Worm (Caenorhabditis elegans) whole organism, early embryonic: ENCODE measurements around the gene nrde-4.

Experiments used
- B0310.2 ChIP-seq: sonication (generic microtip); optimal IDR thresholded peaks from 2 replicates; lab custom pipeline; 2016; ENCODE audit warnings: mild to moderate bottlenecking, missing genetic modification characterization, missing compliant biosample characterization
- F13C5.2 ChIP-seq: sonication (generic microtip); optimal IDR thresholded peaks from 2 replicates; lab custom pipeline; 2017; ENCODE audit warnings: mild to moderate bottlenecking, missing genetic modification characterization, inconsistent platforms, missing compliant biosample characterization
- aly-1 ChIP-seq: sonication (generic microtip); optimal IDR thresholded peaks from 2 replicates; lab custom pipeline; 2016; ENCODE audit warnings: missing genetic modification characterization, missing compliant biosample characterization
- ama-1 ChIP-seq: fragments of 150-350 bp; optimal IDR thresholded peaks from 2 replicates; lab custom pipeline; 2014
- ceh-13 ChIP-seq: fragments of 200-800 bp; sonication (Bioruptor generic); optimal IDR thresholded peaks from 2 replicates; lab custom pipeline; 2018; ENCODE audit warnings: mild to moderate bottlenecking, missing genetic modification characterization, missing compliant biosample characterization
- ceh-36 ChIP-seq: sonication (generic microtip); optimal IDR thresholded peaks from 2 replicates; lab custom pipeline; 2016; ENCODE audit warnings: missing genetic modification characterization, inconsistent platforms, missing compliant biosample characterization
- ets-7 ChIP-seq: sonication (generic microtip); optimal IDR thresholded peaks from 2 replicates; lab custom pipeline; 2016; ENCODE audit warnings: missing genotype, missing genetic modification characterization, missing compliant biosample characterization
- flt-1 ChIP-seq: fragments of 200-800 bp; sonication (Bioruptor generic); IDR thresholded peaks from 2 replicates; pipeline ENCODE4 v1.3.6; 2022; ENCODE audit warnings: missing genetic modification characterization, missing compliant biosample characterization
- hmbx-1 ChIP-seq: sonication (generic microtip); optimal IDR thresholded peaks from 2 replicates; lab custom pipeline; 2016; ENCODE audit warnings: mild to moderate bottlenecking, missing genetic modification characterization, missing compliant biosample characterization
- hmg-4 ChIP-seq: fragments of 200-800 bp; sonication (Bioruptor generic); optimal IDR thresholded peaks from 2 replicates; lab custom pipeline; 2018; ENCODE audit warnings: mild to moderate bottlenecking, missing genetic modification characterization, missing compliant biosample characterization
- hnd-1 ChIP-seq: sonication (generic microtip); optimal IDR thresholded peaks from 2 replicates; lab custom pipeline; 2016; ENCODE audit warnings: missing genetic modification characterization, missing compliant biosample characterization
- pes-1 ChIP-seq: fragments of 200-800 bp; sonication (Bioruptor generic); IDR thresholded peaks from 2 replicates; pipeline ENCODE4 v1.3.6; 2022; ENCODE audit warnings: missing genetic modification reagents, missing genetic modification characterization, missing compliant biosample characterization
- scrt-1 ChIP-seq: fragments of 200-800 bp; sonication (Bioruptor generic); IDR thresholded peaks from 2 replicates; pipeline ENCODE4 v1.3.6; 2022; ENCODE audit warnings: missing genetic modification characterization, missing compliant biosample characterization
- sea-1 ChIP-seq: fragments of 200-800 bp; sonication (Bioruptor generic); conservative IDR thresholded peaks from 2 replicates; pipeline ENCODE4 v1.3.6; 2022; ENCODE audit warnings: missing genetic modification characterization, missing compliant biosample characterization
- tbx-11 ChIP-seq: fragments of 200-800 bp; sonication (Bioruptor generic); IDR thresholded peaks from 2 replicates; pipeline ENCODE4 v1.3.6; 2022; ENCODE audit warnings: missing genetic modification characterization, missing compliant biosample characterization
- tbx-37 ChIP-seq: fragments of 200-800 bp; sonication (Bioruptor generic); conservative IDR thresholded peaks from 2 replicates; pipeline ENCODE4 v1.3.6; 2022; ENCODE audit warnings: missing genetic modification reagents, missing genetic modification characterization, missing compliant biosample characterization
- tra-4 ChIP-seq: sonication (generic microtip); optimal IDR thresholded peaks from 2 replicates; lab custom pipeline; 2017; ENCODE audit warnings: missing genetic modification characterization, missing compliant biosample characterization

The nrde-4 gene

DNA sequence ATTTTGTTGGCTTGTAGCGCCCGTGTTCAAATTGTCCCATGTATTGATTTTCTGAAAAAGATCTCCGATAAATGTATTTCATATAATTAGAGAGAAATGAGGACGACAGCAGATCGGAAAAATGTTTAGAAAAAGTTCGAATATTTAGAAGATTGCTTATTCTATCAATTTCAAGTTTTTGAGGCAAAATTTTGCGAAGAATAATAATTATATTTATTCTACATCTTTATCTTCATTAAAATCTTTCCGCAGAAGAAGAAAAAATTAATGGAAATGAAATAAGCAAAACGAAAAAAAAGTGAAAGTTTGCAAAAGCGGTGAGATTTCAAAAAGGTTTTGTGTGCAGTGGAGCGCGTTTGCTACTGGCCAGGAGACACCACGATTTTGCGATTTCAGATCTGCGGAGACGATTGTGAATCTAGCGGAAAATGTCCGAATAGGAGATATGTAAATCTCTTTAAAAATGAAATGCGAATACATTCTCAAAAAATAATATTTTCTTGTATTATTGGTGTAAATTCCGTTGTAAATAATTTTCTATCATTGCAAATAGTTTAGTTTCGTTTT is at the start of gene nrde-4:
Gene nrde-4, minus strand, starts transcription at position 51 of the 567 bp plus-strand sequence.
- TF ChIP-seq ceh-13 (GFP tag; lab: Kevin White, UChicago) (no peak), F13C5.2 (tag; lab: Kevin White, UChicago) (peak; percentile 16), pes-1 (peak; percentile 49; the same call in 1 of the 2 replicates)

DNA sequence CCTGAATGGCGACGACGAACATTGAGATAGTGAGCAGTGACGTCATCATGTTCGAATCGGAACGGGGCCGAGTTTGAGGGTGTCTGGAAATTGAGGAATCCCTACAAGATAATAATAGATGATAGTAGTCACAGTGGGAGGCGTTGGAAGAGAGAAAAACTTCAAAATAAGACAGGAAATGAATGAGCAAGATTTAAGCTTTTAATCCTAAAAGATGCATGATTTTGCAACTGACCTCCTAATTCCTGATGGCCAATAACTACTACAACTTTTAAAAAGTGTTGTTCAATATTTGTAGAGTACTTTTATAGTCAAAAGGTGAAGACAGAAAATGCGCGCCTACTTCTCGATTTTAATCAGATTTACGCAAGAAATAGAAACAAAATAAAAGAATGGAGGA is 44.3 kb upstream of the nrde-4 start, which contains the start of gene flp-13:
Gene flp-13, minus strand, starts transcription at position 101 of the 400 bp plus-strand sequence.
- TF ChIP-seq scrt-1 (GFP tag; lab: Robert Waterston, UW) (no peak), aly-1 (tag; lab: Kevin White, UChicago) (no peak), hnd-1 (no peak), ama-1 (lab: Kevin White, UChicago) (no peak), tbx-37 (GFP tag; lab: Robert Waterston, UW) (no peak), hmbx-1 (tag; lab: Kevin White, UChicago) (no peak), B0310.2 (tag; lab: Kevin White, UChicago) (no peak), pes-1 (no peak), ceh-13 (GFP tag; lab: Kevin White, UChicago) (no peak), F13C5.2 (tag; lab: Kevin White, UChicago) (no peak), ceh-36 (tag; lab: Kevin White, UChicago) (no peak), tbx-11 (no peak), ets-7 (no peak), sea-1 (GFP tag; lab: Robert Waterston, UW) (no peak), tra-4 (tag; lab: Kevin White, UChicago) (no peak), flt-1 (GFP tag; lab: Robert Waterston, UW) (no peak), hmg-4 (GFP tag; lab: Kevin White, UChicago) (no peak)

DNA sequence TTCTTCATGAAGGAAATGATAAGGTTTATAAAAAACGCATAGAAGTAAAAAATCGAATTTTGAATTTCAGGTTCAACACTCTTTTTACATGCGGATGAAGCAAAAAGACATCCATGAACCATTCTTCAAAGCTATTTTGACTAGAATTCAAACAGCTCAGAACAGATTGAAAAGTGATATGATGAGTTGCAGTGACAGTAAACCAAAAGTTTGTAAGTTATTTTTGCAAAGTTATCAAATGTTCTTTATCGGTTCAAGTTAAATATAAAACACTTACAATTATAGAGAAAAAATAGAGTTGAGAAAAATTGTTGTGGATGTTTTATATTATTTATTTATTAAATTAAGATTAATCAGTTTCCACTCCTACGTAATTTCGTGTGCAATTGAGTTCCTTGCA is 38.4 kb upstream of the nrde-4 start:
- TF ChIP-seq sea-1 (GFP tag; lab: Robert Waterston, UW) (no peak), ceh-13 (GFP tag; lab: Kevin White, UChicago) (no peak), ets-7 (no peak), flt-1 (GFP tag; lab: Robert Waterston, UW) (no peak), tbx-37 (GFP tag; lab: Robert Waterston, UW) (no peak), hnd-1 (no peak), ceh-36 (tag; lab: Kevin White, UChicago) (no peak), tra-4 (tag; lab: Kevin White, UChicago) (no peak)

DNA sequence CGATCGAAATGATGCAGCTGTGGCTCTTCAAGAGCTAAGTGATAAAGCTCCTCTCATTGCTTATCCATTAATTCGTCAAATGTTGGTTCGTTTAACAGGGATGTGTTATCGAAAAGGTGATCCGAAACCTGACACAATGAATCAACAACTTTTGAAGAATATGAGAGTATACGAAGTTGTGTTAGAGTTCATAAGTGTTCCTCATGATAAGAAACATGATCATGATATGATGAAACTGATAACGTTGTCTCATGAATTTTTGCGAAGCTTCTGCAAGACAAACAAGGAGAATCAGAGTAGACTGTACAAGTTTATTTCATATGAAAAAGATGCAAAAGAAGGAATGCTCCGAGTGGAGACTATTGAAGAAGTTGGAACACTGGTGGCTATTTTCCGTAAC is 35.3 kb upstream of the nrde-4 start:
- TF ChIP-seq F13C5.2 (tag; lab: Kevin White, UChicago) = no peak
- no peak for TF ChIP-seq tbx-37 (GFP tag; lab: Robert Waterston, UW)
- no peak for TF ChIP-seq ama-1 (lab: Kevin White, UChicago)

DNA sequence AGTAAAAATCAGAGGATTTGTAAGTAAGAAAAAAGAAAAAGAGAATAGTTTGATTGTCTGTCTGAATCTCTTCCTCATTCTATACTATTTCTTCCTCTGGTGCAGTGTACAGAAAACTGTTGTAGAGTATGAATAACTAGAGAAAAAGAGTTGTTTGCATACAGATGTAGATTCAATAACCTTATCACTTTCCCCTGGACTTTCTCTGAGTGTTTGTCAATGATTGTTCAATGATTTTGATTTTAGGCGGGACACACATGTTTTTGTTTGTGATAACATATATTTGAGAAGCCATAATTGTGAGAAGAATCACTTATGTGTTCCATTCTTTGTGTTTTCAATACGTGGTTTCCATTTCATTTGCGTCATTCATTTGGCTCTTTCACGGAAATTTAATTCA is 25.1 kb upstream of the nrde-4 start:
- TF ChIP-seq hmg-4 (GFP tag; lab: Kevin White, UChicago) = no peak
- no peak for TF ChIP-seq aly-1 (tag; lab: Kevin White, UChicago)
- no peak for TF ChIP-seq sea-1 (GFP tag; lab: Robert Waterston, UW)
- no peak for TF ChIP-seq pes-1
- TF ChIP-seq ceh-13 (GFP tag; lab: Kevin White, UChicago) = no peak
- TF ChIP-seq hnd-1 = no peak
- TF ChIP-seq F13C5.2 (tag; lab: Kevin White, UChicago) = no peak
- TF ChIP-seq ama-1 (lab: Kevin White, UChicago) = no peak
- no peak for TF ChIP-seq tbx-37 (GFP tag; lab: Robert Waterston, UW)
- TF ChIP-seq B0310.2 (tag; lab: Kevin White, UChicago) = no peak
- TF ChIP-seq scrt-1 (GFP tag; lab: Robert Waterston, UW) = no peak
- no peak for TF ChIP-seq tbx-11
- no peak for TF ChIP-seq flt-1 (GFP tag; lab: Robert Waterston, UW)
- TF ChIP-seq ceh-36 (tag; lab: Kevin White, UChicago) = no peak
- no peak for TF ChIP-seq ets-7
- no peak for TF ChIP-seq tra-4 (tag; lab: Kevin White, UChicago)
- no peak for TF ChIP-seq hmbx-1 (tag; lab: Kevin White, UChicago)

DNA sequence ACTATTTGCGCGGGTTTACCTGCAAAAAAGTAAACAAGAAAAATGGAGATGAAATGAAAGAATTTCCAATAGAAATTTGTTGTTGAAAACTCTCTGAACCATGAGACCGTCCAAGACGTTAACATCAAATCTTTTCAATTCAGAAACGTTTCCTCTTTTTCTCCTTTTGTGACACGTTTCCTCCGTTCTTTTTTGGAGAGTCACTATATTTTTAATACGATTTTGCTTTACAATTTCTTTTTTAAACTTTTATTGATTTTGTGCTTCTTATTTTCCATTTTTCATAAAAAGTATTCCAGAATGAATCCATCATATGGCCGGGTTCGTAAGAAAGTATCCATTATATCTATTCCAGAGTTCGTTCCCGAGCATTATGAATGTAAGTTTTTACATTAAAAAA is 20.8 kb upstream of the nrde-4 start, which contains the start of gene itr-1:
Gene itr-1, plus strand, starts transcription at position 301 of the 400 bp plus-strand sequence.
- TF ChIP-seq tbx-11 (no peak), tbx-37 (GFP tag; lab: Robert Waterston, UW) (no peak), tra-4 (tag; lab: Kevin White, UChicago) (no peak), ceh-36 (tag; lab: Kevin White, UChicago) (no peak), F13C5.2 (tag; lab: Kevin White, UChicago) (no peak), flt-1 (GFP tag; lab: Robert Waterston, UW) (no peak), hnd-1 (no peak), sea-1 (GFP tag; lab: Robert Waterston, UW) (no peak), B0310.2 (tag; lab: Kevin White, UChicago) (no peak), pes-1 (no peak), ets-7 (no peak), ama-1 (lab: Kevin White, UChicago) (no peak), hmg-4 (GFP tag; lab: Kevin White, UChicago) (no peak), ceh-13 (GFP tag; lab: Kevin White, UChicago) (no peak), scrt-1 (GFP tag; lab: Robert Waterston, UW) (no peak), hmbx-1 (tag; lab: Kevin White, UChicago) (no peak), aly-1 (tag; lab: Kevin White, UChicago) (no peak)

DNA sequence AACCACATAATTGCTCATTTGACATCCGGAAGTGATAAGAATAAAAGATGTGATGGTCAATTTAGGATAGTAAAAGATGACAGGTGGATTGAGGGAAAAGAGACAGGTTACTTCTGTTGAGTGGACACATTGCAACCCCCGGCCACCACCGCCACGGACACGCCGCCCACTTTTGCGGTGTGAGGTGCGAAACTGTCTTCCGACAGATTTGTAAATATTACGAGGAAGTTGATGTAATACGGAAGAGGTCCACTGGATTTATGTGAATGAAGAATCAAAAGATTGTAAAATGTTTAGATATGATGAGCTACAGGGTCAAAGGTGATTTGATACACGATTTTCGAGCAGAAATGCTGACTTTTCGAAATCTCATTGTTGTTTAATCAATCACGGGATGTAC is 18.8 kb upstream of the nrde-4 start, which contains the start of gene C08G9.2:
Gene C08G9.2, minus strand, starts transcription at position 101 of the 400 bp plus-strand sequence.
- TF ChIP-seq flt-1 (GFP tag; lab: Robert Waterston, UW) (no peak), tbx-11 (no peak), aly-1 (tag; lab: Kevin White, UChicago) (no peak), tbx-37 (GFP tag; lab: Robert Waterston, UW) (no peak), ets-7 (no peak)
